In the genomic region with DNA sequence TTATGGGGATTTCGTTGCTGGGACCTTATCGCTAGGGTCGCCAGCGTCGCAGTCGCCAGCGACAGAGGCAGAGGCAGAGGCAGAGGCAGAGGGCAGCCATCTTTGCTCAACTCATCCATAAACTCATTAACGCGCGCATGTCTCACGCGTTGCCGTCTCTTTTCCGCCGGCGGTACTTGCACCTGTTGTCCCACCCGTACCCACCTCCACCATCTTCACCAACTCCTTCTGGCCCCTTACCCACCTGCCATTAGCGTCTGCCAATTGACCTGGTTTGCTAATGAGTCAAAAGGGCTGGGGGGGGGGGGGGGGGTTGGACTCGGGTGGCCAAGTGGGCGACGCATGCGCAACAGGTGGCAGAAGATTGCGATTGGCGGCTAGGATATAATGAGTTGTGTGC, we compare ENCODE assay signal across 4 fruit fly cellular contexts.
A peak's percentile ranks its signal among the peaks of the same experiment; 100 is the strongest.
TF ChIP-seq lines count a peak whose summit lies in the region.

No protein-coding gene starts in this region.

- no peak for TF ChIP-seq CTCF in whole organism, embryonic (GFP tag; optimal IDR thresholded peaks at IDR 0.05; lab: Kevin White, UChicago)

TF ChIP-seq in Kc167, 6 proteins besides CTCF, POLR2A, EP300 and RAD21:
- TF ChIP-seq ttk (optimal IDR thresholded peaks at IDR 0.05; lab: Kevin White, UChicago) (peak; percentile 54), h (optimal IDR thresholded peaks at IDR 0.05; lab: Kevin White, UChicago) (no peak), insv (optimal IDR thresholded peaks at IDR 0.05; lab: Kevin White, UChicago) (no peak), psq (optimal IDR thresholded peaks at IDR 0.05; lab: Kevin White, UChicago) (no peak), Myc (optimal IDR thresholded peaks at IDR 0.05; lab: Kevin White, UChicago) (no peak), Sin3A (optimal IDR thresholded peaks at IDR 0.05; lab: Kevin White, UChicago) (no peak)

TF ChIP-seq in whole organism, embryonic, 481 proteins besides CTCF, POLR2A, EP300 and RAD21:
- TF ChIP-seq CG10543 (GFP tag; optimal IDR thresholded peaks at IDR 0.05; lab: Kevin White, UChicago) (peak; percentile 26), Med (GFP tag; lab: Kevin White, UChicago) (peak; percentile 39), chm (GFP tag; IDR thresholded peaks at IDR 0.05; lab: Robert Waterston, UW) (no peak), ci (GFP tag; IDR thresholded peaks at IDR 0.05; lab: Robert Waterston, UW) (0 out of 3 replicates have a peak, but pooled peaks have one; percentile 2), Adf1 (GFP tag; IDR thresholded peaks at IDR 0.05; lab: Robert Waterston, UW) (peak; percentile 88), crol (GFP tag; IDR thresholded peaks at IDR 0.05; lab: Robert Waterston, UW) (peak; percentile 76), Xbp1 (GFP tag; optimal IDR thresholded peaks at IDR 0.05; lab: Kevin White, UChicago) (no peak), CG10321 (GFP tag; IDR thresholded peaks at IDR 0.05; lab: Robert Waterston, UW) (peak; percentile 20; the same call in 1 of the 2 replicates), Awh (GFP tag; IDR thresholded peaks at IDR 0.05; lab: Robert Waterston, UW) (0 out of 2 replicates have a peak, but pooled peaks have one; percentile 23), phol (tag; optimal IDR thresholded peaks at IDR 0.05; lab: Kevin White, UChicago) (peak; percentile 43), lab (GFP tag; optimal IDR thresholded peaks at IDR 0.05; lab: Kevin White, UChicago) (peak; percentile 15), sug (tag; optimal IDR thresholded peaks at IDR 0.05; lab: Kevin White, UChicago) (peak; percentile 45), pho (GFP tag; optimal IDR thresholded peaks at IDR 0.05; lab: Kevin White, UChicago) (no peak), Nf-YC (tag; optimal IDR thresholded peaks at IDR 0.05; lab: Kevin White, UChicago) (peak; percentile 55), CG3847 (GFP tag; IDR thresholded peaks at IDR 0.05; lab: Robert Waterston, UW) (0 out of 2 replicates have a peak, but pooled peaks have one; percentile 12), Optix (GFP tag; IDR thresholded peaks at IDR 0.05; lab: Robert Waterston, UW) (no peak), kay (GFP tag; optimal IDR thresholded peaks at IDR 0.05; lab: Kevin White, UChicago) (no peak), Ets65A (GFP tag; lab: Kevin White, UChicago) (peak; percentile 24), zen (tag; optimal IDR thresholded peaks at IDR 0.05; lab: Kevin White, UChicago) (peak; percentile 8)

TF ChIP-seq in whole organism, prepupa, 60 proteins besides CTCF, POLR2A, EP300 and RAD21:
- TF ChIP-seq CG34406 (GFP tag; optimal IDR thresholded peaks at IDR 0.05; lab: Kevin White, UChicago) (no peak), svp (GFP tag; lab: Kevin White, UChicago) (peak; percentile 63)
TF ChIP-seq in whole organism, prepupa: peak in this region for 1.

TF ChIP-seq in whole organism, wandering third instar larva, 38 proteins besides CTCF, POLR2A, EP300 and RAD21:
- no peak for TF ChIP-seq HLH106 (tag; optimal IDR thresholded peaks at IDR 0.05; lab: Kevin White, UChicago)
- no peak for TF ChIP-seq Hr83 (GFP tag; optimal IDR thresholded peaks at IDR 0.05; lab: Kevin White, UChicago; ENCODE audit: poor library complexity, severe bottlenecking)
- TF ChIP-seq Rel (GFP tag; optimal IDR thresholded peaks at IDR 0.05; lab: Kevin White, UChicago), result no peak
- peak; percentile 48 for TF ChIP-seq Rel (tag; optimal IDR thresholded peaks at IDR 0.05; lab: Kevin White, UChicago)
